Worm (Caenorhabditis elegans) whole organism, young adult: ENCODE results near the gene rpn-2.
A peak's percentile ranks its signal among the peaks of the same experiment; 100 is the strongest.

Experiments used
- F57A8.1 ChIP-seq: fragments of 200-800 bp; sonication (Bioruptor generic); optimal IDR thresholded peaks from 2 replicates; lab custom pipeline; 2018; ENCODE audit warnings: mild to moderate bottlenecking, missing genetic modification characterization, moderate library complexity, missing compliant biosample characterization
- K11D2.4 ChIP-seq: fragments of 200-800 bp; sonication (Bioruptor generic); IDR thresholded peaks from 2 replicates; pipeline ENCODE4 v1.3.6; 2022; ENCODE audit warnings: missing genetic modification reagents, missing genetic modification characterization, missing compliant biosample characterization
- T26A5.8 ChIP-seq: sonication (generic microtip); optimal IDR thresholded peaks from 2 replicates; lab custom pipeline; 2016; ENCODE audit warnings: missing genetic modification characterization, missing compliant biosample characterization
- ama-1 ChIP-seq, 3 experiments: fragments of 150-350 bp in 1 of 3; sonication (generic microtip) in 2 of 3; optimal IDR thresholded peaks; 2 replicates each; lab custom pipeline; 2014 to 2018; ENCODE audit warnings: missing biosample characterization in 2 of 3, missing genetic modification characterization in 2 of 3, missing genetic modification reagents in 2 of 3
- attf-6 ChIP-seq: fragments of 200-800 bp; sonication (Bioruptor generic); IDR thresholded peaks from 2 replicates; pipeline ENCODE4 v1.3.6; 2022; ENCODE audit warnings: missing genetic modification reagents, missing genetic modification characterization, missing compliant biosample characterization
- dpl-1 ChIP-seq: fragments of 150-350 bp; optimal IDR thresholded peaks from 2 replicates; lab custom pipeline; 2014; ENCODE audit warnings: missing biosample characterization, missing genetic modification reagents, missing genetic modification characterization
- lin-35 ChIP-seq, 3 experiments: fragments of 150-350 bp in 2 of 3; sonication (generic microtip) in 1 of 3; optimal IDR thresholded peaks; 2 replicates each; lab custom pipeline; 2014 to 2018; ENCODE audit warnings: missing biosample characterization in 3 of 3, missing genetic modification characterization in 3 of 3, missing genetic modification reagents in 3 of 3
- lsl-1 ChIP-seq: fragments of 200-800 bp; sonication (Bioruptor generic); optimal IDR thresholded peaks from 2 replicates; lab custom pipeline; 2018; ENCODE audit warnings: mild to moderate bottlenecking, missing genetic modification characterization, moderate library complexity, missing compliant biosample characterization
- lsy-27 ChIP-seq: sonication (generic microtip); optimal IDR thresholded peaks from 2 replicates; lab custom pipeline; 2017; ENCODE audit warnings: missing genetic modification characterization, mild to moderate bottlenecking, missing compliant biosample characterization, antibody characterized with exemption, missing genotype, borderline replicate concordance; ENCODE audit not compliant: insufficient read depth
- madf-8 ChIP-seq: fragments of 200-800 bp; sonication (Bioruptor generic); conservative IDR thresholded peaks from 2 replicates; pipeline ENCODE4 v1.3.6; 2022; ENCODE audit warnings: missing genetic modification reagents, missing genetic modification characterization, missing compliant biosample characterization
- nfyb-1 ChIP-seq: fragments of 200-800 bp; sonication (Bioruptor generic); IDR thresholded peaks from 2 replicates; pipeline ENCODE4 v1.3.6; 2022; ENCODE audit warnings: missing genetic modification reagents, missing genetic modification characterization, missing compliant biosample characterization
- unc-62 ChIP-seq: fragments of 150-350 bp; optimal IDR thresholded peaks from 2 replicates; lab custom pipeline; 2014; ENCODE audit warnings: missing biosample characterization, missing genetic modification reagents, missing genetic modification characterization
- zim-3 ChIP-seq: sonication (generic microtip); optimal IDR thresholded peaks from 2 replicates; lab custom pipeline; 2017; ENCODE audit warnings: mild to moderate bottlenecking, missing genetic modification characterization, moderate library complexity, missing compliant biosample characterization

- 0 out of 2 replicates have a peak, but pooled peaks have one; percentile 30 for TF ChIP-seq nfyb-1 (GFP tag; lab: Robert Waterston, UW)
- TF ChIP-seq unc-62 (GFP tag; lab: Kevin White, UChicago) = no peak
- TF ChIP-seq dpl-1 = no peak
- no peak for TF ChIP-seq zim-3
- no peak for TF ChIP-seq lsl-1 (GFP tag; lab: Kevin White, UChicago)
- TF ChIP-seq attf-6 (GFP tag; lab: Robert Waterston, UW) = no peak
- TF ChIP-seq madf-8 (GFP tag; lab: Robert Waterston, UW) = no peak
- no peak for TF ChIP-seq F57A8.1 (GFP tag; lab: Kevin White, UChicago)
- TF ChIP-seq K11D2.4 (GFP tag; lab: Robert Waterston, UW) = no peak
- TF ChIP-seq lsy-27 = no peak
- no peak for TF ChIP-seq lin-35 (GFP tag; optimal IDR thresholded peaks at IDR 0.05; lab: Kevin White, UChicago)
- no peak for TF ChIP-seq ama-1 (optimal IDR thresholded peaks at IDR 0.05; lab: Kevin White, UChicago)
- no peak for TF ChIP-seq ama-1 (GFP tag; optimal IDR thresholded peaks at IDR 0.05; lab: Kevin White, UChicago)
- no peak for TF ChIP-seq T26A5.8 (tag; lab: Kevin White, UChicago)
Observed at ce11 chrIII:6176172-6176571, 22.8 kb upstream of the rpn-2 start.
